Worm (Caenorhabditis elegans) whole organism, young adult: ENCODE results near the gene F49H12.3.

ENCODE experiments used
- B0035.1 ChIP-seq: sonication (generic microtip); optimal IDR thresholded peaks from 2 replicates; lab custom pipeline; 2016; ENCODE audit warnings: missing genetic modification characterization, mild to moderate bottlenecking, missing compliant biosample characterization, missing genotype, missing genetic modification reagents
- D2030.7 ChIP-seq: fragments of 200-800 bp; sonication (Bioruptor generic); IDR thresholded peaks from 2 replicates; pipeline ENCODE4 v1.3.6; 2022; ENCODE audit warnings: missing genetic modification reagents, missing genetic modification characterization, missing compliant biosample characterization
- F10E7.11 ChIP-seq: sonication (generic microtip); optimal IDR thresholded peaks from 2 replicates; lab custom pipeline; 2017; ENCODE audit warnings: mild to moderate bottlenecking, missing genetic modification characterization, moderate library complexity, missing compliant biosample characterization
- F22D6.2 ChIP-seq: sonication (generic microtip); optimal IDR thresholded peaks from 2 replicates; lab custom pipeline; 2016; ENCODE audit warnings: mild to moderate bottlenecking, missing genetic modification characterization, missing compliant biosample characterization
- F33H1.4 ChIP-seq: fragments of 200-800 bp; sonication (Bioruptor generic); IDR thresholded peaks from 2 replicates; pipeline ENCODE4 v1.3.6; 2022; ENCODE audit warnings: missing genetic modification reagents, missing genetic modification characterization, missing compliant biosample characterization
- F57A8.1 ChIP-seq: fragments of 200-800 bp; sonication (Bioruptor generic); optimal IDR thresholded peaks from 2 replicates; lab custom pipeline; 2018; ENCODE audit warnings: mild to moderate bottlenecking, missing genetic modification characterization, moderate library complexity, missing compliant biosample characterization
- T07F8.4 ChIP-seq: sonication (generic microtip); optimal IDR thresholded peaks from 2 replicates; lab custom pipeline; 2016; ENCODE audit warnings: mild to moderate bottlenecking, missing genetic modification characterization, moderate library complexity, missing compliant biosample characterization
- T26A5.8 ChIP-seq: sonication (generic microtip); optimal IDR thresholded peaks from 2 replicates; lab custom pipeline; 2016; ENCODE audit warnings: missing genetic modification characterization, missing compliant biosample characterization
- Y56A3A.18 ChIP-seq: fragments of 200-800 bp; sonication (Bioruptor generic); IDR thresholded peaks from 2 replicates; pipeline ENCODE4 v1.3.6; 2022; ENCODE audit warnings: missing genetic modification reagents, missing genetic modification characterization, missing compliant biosample characterization
- attf-5 ChIP-seq: fragments of 200-800 bp; sonication (Bioruptor generic); optimal IDR thresholded peaks from 2 replicates; lab custom pipeline; 2018; ENCODE audit warnings: mild to moderate bottlenecking, missing genetic modification characterization, missing compliant biosample characterization
- bed-2 ChIP-seq: fragments of 200-800 bp; sonication (Bioruptor generic); IDR thresholded peaks from 2 replicates; pipeline ENCODE4 v1.3.6; 2022; ENCODE audit warnings: missing genetic modification reagents, missing genetic modification characterization, missing compliant biosample characterization
- ccch-3 ChIP-seq: fragments of 200-800 bp; sonication (Bioruptor generic); optimal IDR thresholded peaks from 2 replicates; lab custom pipeline; 2018; ENCODE audit warnings: mild to moderate bottlenecking, missing genetic modification characterization, missing compliant biosample characterization
- cebp-2 ChIP-seq: fragments of 200-800 bp; sonication (Bioruptor generic); IDR thresholded peaks from 2 replicates; pipeline ENCODE4 v1.3.6; 2022; ENCODE audit warnings: missing genetic modification characterization, missing compliant biosample characterization
- ceh-27 ChIP-seq: fragments of 200-800 bp; sonication (Bioruptor generic); optimal IDR thresholded peaks from 2 replicates; lab custom pipeline; 2018; ENCODE audit warnings: mild to moderate bottlenecking, missing genetic modification characterization, moderate library complexity, missing compliant biosample characterization
- ceh-40 ChIP-seq: fragments of 200-800 bp; sonication (Bioruptor generic); IDR thresholded peaks from 2 replicates; pipeline ENCODE4 v1.3.6; 2022; ENCODE audit warnings: missing genetic modification characterization, missing compliant biosample characterization
- ceh-79 ChIP-seq: sonication (generic microtip); optimal IDR thresholded peaks from 2 replicates; lab custom pipeline; 2017; ENCODE audit warnings: mild to moderate bottlenecking, missing genetic modification characterization, missing compliant biosample characterization
- egl-44 ChIP-seq: fragments of 200-800 bp; sonication (Bioruptor generic); IDR thresholded peaks from 2 replicates; pipeline ENCODE4 v1.3.6; 2022; ENCODE audit warnings: missing genetic modification reagents, missing genetic modification characterization, missing compliant biosample characterization
- egrh-3 ChIP-seq: fragments of 200-800 bp; sonication (Bioruptor generic); IDR thresholded peaks from 2 replicates; pipeline ENCODE4 v1.3.6; 2022; ENCODE audit warnings: missing genetic modification reagents, missing genetic modification characterization, missing compliant biosample characterization
- ets-4 ChIP-seq: fragments of 200-800 bp; sonication (Bioruptor generic); optimal IDR thresholded peaks from 2 replicates; lab custom pipeline; 2018; ENCODE audit warnings: mild to moderate bottlenecking, missing genetic modification characterization, missing compliant biosample characterization
- lag-1 ChIP-seq: fragments of 200-800 bp; sonication (Bioruptor generic); IDR thresholded peaks from 2 replicates; pipeline ENCODE4 v1.3.6; 2022; ENCODE audit warnings: missing genetic modification reagents, missing genetic modification characterization, missing compliant biosample characterization
- let-526 ChIP-seq: fragments of 200-800 bp; sonication (Bioruptor generic); IDR thresholded peaks from 2 replicates; pipeline ENCODE4 v1.3.6; 2022; ENCODE audit warnings: missing genetic modification reagents, missing genetic modification characterization, missing compliant biosample characterization
- let-607 ChIP-seq, 2 experiments: fragments of 200-800 bp in 1 of 2; sonication (Bioruptor generic) in 1 of 2; sonication (generic microtip) in 1 of 2; optimal IDR thresholded peaks; 2 replicates each; lab custom pipeline; 2016 to 2018; ENCODE audit warnings: mild to moderate bottlenecking in 2 of 2, missing compliant biosample characterization in 2 of 2, missing genetic modification characterization in 2 of 2, moderate library complexity in 2 of 2, missing genotype in 1 of 2
- lsl-1 ChIP-seq: fragments of 200-800 bp; sonication (Bioruptor generic); optimal IDR thresholded peaks from 2 replicates; lab custom pipeline; 2018; ENCODE audit warnings: mild to moderate bottlenecking, missing genetic modification characterization, moderate library complexity, missing compliant biosample characterization
- madf-6 ChIP-seq: fragments of 200-800 bp; sonication (Bioruptor generic); IDR thresholded peaks from 2 replicates; pipeline ENCODE4 v1.3.6; 2022; ENCODE audit warnings: missing genetic modification reagents, missing genetic modification characterization, missing compliant biosample characterization
- madf-8 ChIP-seq: fragments of 200-800 bp; sonication (Bioruptor generic); conservative IDR thresholded peaks from 2 replicates; pipeline ENCODE4 v1.3.6; 2022; ENCODE audit warnings: missing genetic modification reagents, missing genetic modification characterization, missing compliant biosample characterization
- mes-4 ChIP-seq: sonication (generic microtip); optimal IDR thresholded peaks from 2 replicates; lab custom pipeline; 2016; ENCODE audit warnings: missing genotype, missing genetic modification characterization, missing compliant biosample characterization
- nfya-1 ChIP-seq: sonication (generic microtip); optimal IDR thresholded peaks from 2 replicates; lab custom pipeline; 2017; ENCODE audit warnings: antibody characterized with exemption, missing compliant biosample characterization, missing genetic modification characterization, borderline replicate concordance; ENCODE audit not compliant: insufficient read depth
- nfyb-1 ChIP-seq: fragments of 200-800 bp; sonication (Bioruptor generic); IDR thresholded peaks from 2 replicates; pipeline ENCODE4 v1.3.6; 2022; ENCODE audit warnings: missing genetic modification reagents, missing genetic modification characterization, missing compliant biosample characterization
- nhr-120 ChIP-seq: fragments of 200-800 bp; sonication (Bioruptor generic); IDR thresholded peaks from 2 replicates; pipeline ENCODE4 v1.3.6; 2022; ENCODE audit warnings: missing genetic modification characterization, missing compliant biosample characterization
- nhr-27 ChIP-seq: fragments of 200-800 bp; sonication (Bioruptor generic); optimal IDR thresholded peaks from 2 replicates; lab custom pipeline; 2018; ENCODE audit warnings: mild to moderate bottlenecking, missing genetic modification characterization, moderate library complexity, missing compliant biosample characterization
- nhr-90 ChIP-seq: sonication (generic microtip); optimal IDR thresholded peaks from 2 replicates; lab custom pipeline; 2016; ENCODE audit warnings: missing genotype, mild to moderate bottlenecking, missing genetic modification characterization, missing compliant biosample characterization
- sea-2 ChIP-seq: fragments of 200-800 bp; sonication (Bioruptor generic); IDR thresholded peaks from 2 replicates; pipeline ENCODE4 v1.3.6; 2022; ENCODE audit warnings: missing genetic modification characterization, missing compliant biosample characterization
- snpc-1.1 ChIP-seq: sonication (generic microtip); optimal IDR thresholded peaks from 2 replicates; lab custom pipeline; 2017; ENCODE audit warnings: missing genetic modification characterization, mild to moderate bottlenecking, missing compliant biosample characterization, antibody characterized with exemption, moderate library complexity, missing genotype, missing genetic modification reagents; ENCODE audit not compliant: insufficient read depth
- snpc-4 ChIP-seq, 5 experiments: fragments of 150-350 bp in 1 of 5; sonication (generic microtip) in 4 of 5; optimal IDR thresholded peaks; 2 replicates each; lab custom pipeline; 2014 to 2018; ENCODE audit warnings: missing genetic modification characterization in 5 of 5, missing biosample characterization in 3 of 5, antibody characterized with exemption in 2 of 5, mild to moderate bottlenecking in 2 of 5, missing compliant biosample characterization in 2 of 5, missing genotype in 2 of 5, moderate library complexity in 2 of 5, missing genetic modification reagents in 1 of 5
- somi-1 ChIP-seq: fragments of 200-800 bp; sonication (Bioruptor generic); optimal IDR thresholded peaks from 2 replicates; lab custom pipeline; 2018; ENCODE audit warnings: mild to moderate bottlenecking, missing genetic modification characterization, missing compliant biosample characterization
- sptf-2 ChIP-seq: fragments of 200-800 bp; sonication (Bioruptor generic); optimal IDR thresholded peaks from 2 replicates; lab custom pipeline; 2018; ENCODE audit warnings: mild to moderate bottlenecking, missing genetic modification characterization, missing compliant biosample characterization
- unc-62 ChIP-seq: fragments of 150-350 bp; optimal IDR thresholded peaks from 2 replicates; lab custom pipeline; 2014; ENCODE audit warnings: missing biosample characterization, missing genetic modification reagents, missing genetic modification characterization
- xnd-1 ChIP-seq: sonication (generic microtip); optimal IDR thresholded peaks from 2 replicates; lab custom pipeline; 2016; ENCODE audit warnings: missing genotype, missing genetic modification reagents, missing genetic modification characterization, missing compliant biosample characterization
- ztf-25 ChIP-seq: fragments of 200-800 bp; sonication (Bioruptor generic); IDR thresholded peaks from 2 replicates; pipeline ENCODE4 v1.3.6; 2022; ENCODE audit warnings: missing genetic modification reagents, missing genetic modification characterization, missing compliant biosample characterization
- ztf-28 ChIP-seq: fragments of 200-800 bp; sonication (Bioruptor generic); IDR thresholded peaks from 2 replicates; pipeline ENCODE4 v1.3.6; 2022; ENCODE audit warnings: missing genetic modification reagents, missing genetic modification characterization, missing compliant biosample characterization

The F49H12.3 gene

DNA sequence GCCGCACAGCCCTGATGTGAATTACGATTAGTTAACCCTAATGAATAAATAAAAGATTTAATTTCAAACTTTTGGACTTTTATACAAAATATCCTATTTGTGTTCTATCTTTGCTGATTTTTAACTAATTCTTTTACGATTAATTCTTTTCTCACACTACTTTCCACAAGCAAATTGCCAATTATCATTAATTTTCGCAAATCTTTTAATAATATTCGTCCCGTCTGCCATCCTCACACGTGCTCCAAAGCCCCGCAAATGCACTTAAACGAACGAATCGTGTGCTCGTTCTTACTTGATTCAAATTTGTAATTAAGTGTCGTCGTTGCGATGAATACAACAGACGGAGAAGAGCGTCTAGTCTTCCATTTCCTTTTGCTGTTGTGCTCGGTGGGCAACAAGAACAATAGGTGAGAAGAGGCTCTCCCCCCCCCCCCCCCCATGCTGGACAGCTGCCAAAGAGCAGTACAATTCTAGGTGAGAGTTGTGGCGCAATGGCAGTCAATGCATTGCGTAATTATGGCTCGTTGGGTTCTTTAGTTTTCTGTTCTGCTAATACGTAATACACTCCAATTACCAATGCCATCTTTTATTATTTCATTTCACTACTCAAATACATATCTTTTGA lies 39.5 kb upstream of the F49H12.3 start:
- TF ChIP-seq xnd-1 (tag; lab: Kevin White, UChicago), result no peak
- no peak for TF ChIP-seq bed-2
- TF ChIP-seq ceh-27 (GFP tag; lab: Kevin White, UChicago), result no peak
- TF ChIP-seq nhr-120 (GFP tag; lab: Robert Waterston, UW), result no peak
- TF ChIP-seq T26A5.8, result no peak
- TF ChIP-seq madf-8 (GFP tag; lab: Robert Waterston, UW), result no peak
- no peak for TF ChIP-seq sptf-2
- TF ChIP-seq nfya-1 (tag; lab: Kevin White, UChicago), result no peak
- no peak for TF ChIP-seq F57A8.1
- no peak for TF ChIP-seq madf-6
- TF ChIP-seq ceh-40 (GFP tag; lab: Robert Waterston, UW), result no peak
- no peak for TF ChIP-seq lsl-1 (GFP tag; lab: Kevin White, UChicago)
- TF ChIP-seq F33H1.4, result no peak
- no peak for TF ChIP-seq snpc-1.1 (tag; lab: Kevin White, UChicago)
- no peak for TF ChIP-seq T07F8.4 (tag; lab: Kevin White, UChicago)
- no peak for TF ChIP-seq let-526 (GFP tag; lab: Robert Waterston, UW)
- TF ChIP-seq ccch-3 (GFP tag; lab: Kevin White, UChicago), result no peak
- TF ChIP-seq ztf-28, result no peak
- no peak for TF ChIP-seq let-607 (tag; optimal IDR thresholded peaks at IDR 0.05; lab: Kevin White, UChicago)
- no peak for TF ChIP-seq B0035.1
- TF ChIP-seq, all 124 proteins: peak for 0

DNA sequence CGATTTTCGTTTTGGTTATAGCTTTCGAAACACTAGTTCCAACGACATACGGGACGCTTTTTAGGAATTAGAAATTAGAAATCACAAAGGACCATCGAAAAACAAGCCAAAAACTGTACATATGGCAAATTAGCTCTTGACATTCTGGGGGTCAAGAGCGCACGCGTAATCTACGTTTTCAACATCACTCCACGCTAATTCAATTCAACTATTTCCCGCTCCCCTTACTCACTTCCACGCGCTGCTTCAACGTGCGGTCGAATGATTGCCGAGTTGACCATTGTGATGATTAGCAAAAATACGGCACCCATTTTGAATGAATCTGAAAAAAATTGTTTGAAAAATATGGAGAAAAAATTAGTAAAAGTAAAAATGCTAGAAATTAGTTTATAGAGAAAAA lies 38.6 kb upstream of the F49H12.3 start:
- TF ChIP-seq ceh-27 (GFP tag; lab: Kevin White, UChicago) (no peak), cebp-2 (GFP tag; lab: Robert Waterston, UW) (no peak), F10E7.11 (no peak), ets-4 (no peak)
- TF ChIP-seq, all 124 proteins: peak for 0

- TF ChIP-seq cebp-2 (GFP tag; lab: Robert Waterston, UW) (no peak), nfyb-1 (GFP tag; lab: Robert Waterston, UW) (0 out of 2 replicates have a peak, but pooled peaks have one; percentile 37), D2030.7 (no peak), egl-44 (GFP tag; lab: Robert Waterston, UW) (peak; percentile 49; the same call in 1 of the 2 replicates), unc-62 (GFP tag; lab: Kevin White, UChicago) (peak; percentile 79)
Measured at ce11 chrX:2046124-2046722, 38.0 kb upstream of the F49H12.3 start, which contains the start of gene igcm-4. TSS of gene igcm-4 (minus strand) at chrX:2046360.

ce11 chrX:2047208-2047946 lies 36.8 kb upstream of the F49H12.3 start:
- TF ChIP-seq let-607 (tag; optimal IDR thresholded peaks at IDR 0.05; lab: Kevin White, UChicago) (no peak), F22D6.2 (tag; lab: Kevin White, UChicago) (no peak), nhr-90 (tag; lab: Kevin White, UChicago) (no peak), D2030.7 (no peak), ceh-79 (tag; lab: Kevin White, UChicago) (no peak), ccch-3 (GFP tag; lab: Kevin White, UChicago) (no peak), nhr-27 (tag; lab: Kevin White, UChicago) (no peak), somi-1 (GFP tag; lab: Kevin White, UChicago) (no peak), egrh-3 (no peak), mes-4 (tag; lab: Kevin White, UChicago) (no peak), attf-5 (GFP tag; lab: Kevin White, UChicago) (no peak), ceh-27 (GFP tag; lab: Kevin White, UChicago) (no peak), bed-2 (no peak), snpc-4 (GFP tag; optimal IDR thresholded peaks at IDR 0.05; lab: Kevin White, UChicago) (no peak), snpc-4 (tag; optimal IDR thresholded peaks at IDR 0.05; lab: Kevin White, UChicago) (no peak), Y56A3A.18 (GFP tag; lab: Robert Waterston, UW) (no peak), lag-1 (no peak), sea-2 (no peak), ztf-25 (GFP tag; lab: Robert Waterston, UW) (no peak), xnd-1 (tag; lab: Kevin White, UChicago) (no peak)
